2 worm cellular contexts compared by ENCODE assay signal in genomic region chrIII:8201760-8202159, ce11.
TF ChIP-seq lines count a peak whose summit lies in the region.

No protein-coding gene starts in this region.

TF ChIP-seq in whole organism, L1 larva, 84 proteins besides CTCF, POLR2A, EP300 and RAD21 (continued from another document):
- TF ChIP-seq F16B12.6 (tag; optimal IDR thresholded peaks at IDR 0.05; lab: Kevin White, UChicago), result peak; percentile 30
- TF ChIP-seq ceh-88 (GFP tag; IDR thresholded peaks at IDR 0.05; lab: Robert Waterston, UW), result no peak
- TF ChIP-seq zip-4 (GFP tag; optimal IDR thresholded peaks at IDR 0.05; lab: Kevin White, UChicago), result no peak
- peak; percentile 26 for TF ChIP-seq mep-1 (tag; optimal IDR thresholded peaks at IDR 0.05; lab: Kevin White, UChicago)
- TF ChIP-seq ceh-82 (tag; optimal IDR thresholded peaks at IDR 0.05; lab: Kevin White, UChicago), result peak in 2 of 3 experiments; percentile 17 to 55
- peak; percentile 19 for TF ChIP-seq lir-3 (tag; optimal IDR thresholded peaks at IDR 0.05; lab: Kevin White, UChicago; ENCODE audit: poor library complexity)
- TF ChIP-seq nhr-12 (tag; optimal IDR thresholded peaks at IDR 0.05; lab: Kevin White, UChicago), result no peak
- no peak for TF ChIP-seq nhr-84 (tag; optimal IDR thresholded peaks at IDR 0.05; lab: Kevin White, UChicago)
- TF ChIP-seq mef-2 (tag; optimal IDR thresholded peaks at IDR 0.05; lab: Kevin White, UChicago), result no peak
- no peak for TF ChIP-seq ets-5 (GFP tag; IDR thresholded peaks at IDR 0.05; lab: Robert Waterston, UW)
- TF ChIP-seq nhr-237 (tag; optimal IDR thresholded peaks at IDR 0.05; lab: Kevin White, UChicago), result no peak
- no peak for TF ChIP-seq Y116A8C.19 (tag; optimal IDR thresholded peaks at IDR 0.05; lab: Kevin White, UChicago; ENCODE audit: borderline replicate concordance)
- TF ChIP-seq lin-14 (GFP tag; optimal IDR thresholded peaks at IDR 0.05; lab: Kevin White, UChicago), result peak; percentile 94
- TF ChIP-seq dsc-1 (tag; optimal IDR thresholded peaks at IDR 0.05; lab: Kevin White, UChicago), result peak; percentile 76
- TF ChIP-seq grh-1 (GFP tag; IDR thresholded peaks at IDR 0.05; lab: Robert Waterston, UW), result no peak
- TF ChIP-seq nhr-19 (GFP tag; conservative IDR thresholded peaks at IDR 0.05; lab: Robert Waterston, UW), result peak; percentile 49
- peak; percentile 42 for TF ChIP-seq skn-1 (tag; optimal IDR thresholded peaks at IDR 0.05; lab: Kevin White, UChicago)
- TF ChIP-seq alr-1 (tag; optimal IDR thresholded peaks at IDR 0.05; lab: Kevin White, UChicago; ENCODE audit: borderline replicate concordance), result no peak
- TF ChIP-seq unc-98 (GFP tag; IDR thresholded peaks at IDR 0.05; lab: Robert Waterston, UW), result 0 out of 2 replicates have a peak, but pooled peaks have one; percentile 10
- no peak for TF ChIP-seq ces-1 (GFP tag; optimal IDR thresholded peaks at IDR 0.05; lab: Kevin White, UChicago)
- peak; percentile 45 for TF ChIP-seq rnt-1 (tag; optimal IDR thresholded peaks at IDR 0.05; lab: Kevin White, UChicago)
- no peak for TF ChIP-seq zag-1 (tag; optimal IDR thresholded peaks at IDR 0.05; lab: Kevin White, UChicago)
- TF ChIP-seq ztf-11 (tag; optimal IDR thresholded peaks at IDR 0.05; lab: Kevin White, UChicago), result no peak
- no peak for TF ChIP-seq mab-9 (GFP tag; IDR thresholded peaks at IDR 0.05; lab: Robert Waterston, UW)
- TF ChIP-seq sptf-1 (tag; optimal IDR thresholded peaks at IDR 0.05; lab: Kevin White, UChicago), result no peak
- TF ChIP-seq fkh-10 (GFP tag; optimal IDR thresholded peaks at IDR 0.05; lab: Kevin White, UChicago), result peak; percentile 30
- peak; percentile 58 for TF ChIP-seq egl-13 (tag; optimal IDR thresholded peaks at IDR 0.05; lab: Kevin White, UChicago)
- no peak for TF ChIP-seq C04F5.9 (tag; optimal IDR thresholded peaks at IDR 0.05; lab: Kevin White, UChicago)
- no peak for TF ChIP-seq C16A3.4 (tag; optimal IDR thresholded peaks at IDR 0.05; lab: Kevin White, UChicago)
- no peak for TF ChIP-seq elt-2 (tag; optimal IDR thresholded peaks at IDR 0.05; lab: Kevin White, UChicago)
- TF ChIP-seq sup-37 (GFP tag; optimal IDR thresholded peaks at IDR 0.05; lab: Kevin White, UChicago), result no peak
- no peak for TF ChIP-seq hlh-17 (GFP tag; optimal IDR thresholded peaks at IDR 0.05; lab: Kevin White, UChicago; ENCODE audit: borderline replicate concordance)
- TF ChIP-seq lin-39 (tag; optimal IDR thresholded peaks at IDR 0.05; lab: Kevin White, UChicago), result no peak
- TF ChIP-seq nhr-28 (tag; optimal IDR thresholded peaks at IDR 0.05; lab: Kevin White, UChicago), result no peak
- TF ChIP-seq C34B4.2 (tag; optimal IDR thresholded peaks at IDR 0.05; lab: Kevin White, UChicago), result no peak
- peak; percentile 3 for TF ChIP-seq xbp-1 (tag; optimal IDR thresholded peaks at IDR 0.05; lab: Kevin White, UChicago)
- TF ChIP-seq ceh-8 (GFP tag; optimal IDR thresholded peaks at IDR 0.05; lab: Kevin White, UChicago), result no peak
- peak; percentile 52 to 57 for TF ChIP-seq lsy-2 (tag; optimal IDR thresholded peaks at IDR 0.05; lab: Kevin White, UChicago)
- peak; percentile 26 for TF ChIP-seq nhr-20 (tag; optimal IDR thresholded peaks at IDR 0.05; lab: Kevin White, UChicago)
- TF ChIP-seq nhr-11 (tag; optimal IDR thresholded peaks at IDR 0.05; lab: Kevin White, UChicago), result no peak
- no peak for TF ChIP-seq aly-2 (tag; optimal IDR thresholded peaks at IDR 0.05; lab: Kevin White, UChicago)
- TF ChIP-seq snpc-4 (tag; optimal IDR thresholded peaks at IDR 0.05; lab: Kevin White, UChicago), result no peak
- TF ChIP-seq dpl-1 (GFP tag; optimal IDR thresholded peaks at IDR 0.05; lab: Kevin White, UChicago), result peak in 1 of 3 experiments; percentile 32
- TF ChIP-seq unc-86 (tag; optimal IDR thresholded peaks at IDR 0.05; lab: Kevin White, UChicago), result peak; percentile 60
- no peak for TF ChIP-seq lin-13 (GFP tag; optimal IDR thresholded peaks at IDR 0.05; lab: Kevin White, UChicago)
- peak; percentile 25 for TF ChIP-seq ztf-4 (tag; optimal IDR thresholded peaks at IDR 0.05; lab: Kevin White, UChicago)
- peak; percentile 56 for TF ChIP-seq swsn-7 (tag; optimal IDR thresholded peaks at IDR 0.05; lab: Kevin White, UChicago)
- peak; percentile 76 for TF ChIP-seq nhr-71 (tag; optimal IDR thresholded peaks at IDR 0.05; lab: Kevin White, UChicago)
- TF ChIP-seq elt-3 (tag; optimal IDR thresholded peaks at IDR 0.05; lab: Kevin White, UChicago), result no peak
- TF ChIP-seq fkh-4 (tag; optimal IDR thresholded peaks at IDR 0.05; lab: Kevin White, UChicago; ENCODE audit: borderline replicate concordance), result no peak

TF ChIP-seq in whole organism, L2 larva, 48 proteins besides CTCF, POLR2A, EP300 and RAD21 (continued from another document):
- TF ChIP-seq nhr-21 (tag; optimal IDR thresholded peaks at IDR 0.05; lab: Kevin White, UChicago) (no peak), R02D3.7 (tag; optimal IDR thresholded peaks at IDR 0.05; lab: Kevin White, UChicago) (no peak), ceh-82 (tag; optimal IDR thresholded peaks at IDR 0.05; lab: Kevin White, UChicago) (no peak), nhr-129 (tag; optimal IDR thresholded peaks at IDR 0.05; lab: Kevin White, UChicago) (peak; percentile 46), F13H6.1 (tag; optimal IDR thresholded peaks at IDR 0.05; lab: Kevin White, UChicago) (peak; percentile 77), crh-2 (tag; optimal IDR thresholded peaks at IDR 0.05; lab: Kevin White, UChicago) (peak; percentile 49), nhr-237 (tag; optimal IDR thresholded peaks at IDR 0.05; lab: Kevin White, UChicago) (no peak), nhr-23 (tag; optimal IDR thresholded peaks at IDR 0.05; lab: Kevin White, UChicago) (no peak), fos-1 (tag; optimal IDR thresholded peaks at IDR 0.05; lab: Kevin White, UChicago) (no peak), egl-27 (tag; optimal IDR thresholded peaks at IDR 0.05; lab: Kevin White, UChicago) (no peak), ZK546.5 (tag; optimal IDR thresholded peaks at IDR 0.05; lab: Kevin White, UChicago) (no peak), zag-1 (tag; optimal IDR thresholded peaks at IDR 0.05; lab: Kevin White, UChicago) (peak; percentile 56), nhr-25 (tag; optimal IDR thresholded peaks at IDR 0.05; lab: Kevin White, UChicago) (no peak)
TF ChIP-seq in whole organism, L2 larva: peak in this region for 13.
